Worm (Caenorhabditis elegans): ENCODE results near the gene srv-34.

The srv-34 gene

ce11 chrV:16370039-16370438 lies 4.5 kb downstream of the srv-34 start (continued):
- TF ChIP-seq T07F8.4 (tag; optimal IDR thresholded peaks at IDR 0.05) (peak; percentile 82), let-607 (tag; optimal IDR thresholded peaks at IDR 0.05) (peak; percentile 44 to 66), nhr-120 (GFP tag; IDR thresholded peaks at IDR 0.05) (no peak), die-1 (tag; optimal IDR thresholded peaks at IDR 0.05) (peak; percentile 94), hlh-26 (GFP tag; conservative IDR thresholded peaks at IDR 0.05) (no peak), mel-28 (tag; optimal IDR thresholded peaks at IDR 0.05; ENCODE audit: borderline replicate concordance) (peak; percentile 50), F57C9.4 (tag; optimal IDR thresholded peaks at IDR 0.05) (peak; percentile 61), sea-2 (GFP tag; IDR thresholded peaks at IDR 0.05) (0 out of 2 replicates have a peak, but pooled peaks have one; percentile 29), rec-8 (tag; optimal IDR thresholded peaks at IDR 0.05) (peak; percentile 81 to 89), mes-4 (tag; optimal IDR thresholded peaks at IDR 0.05) (peak; percentile 38), nhr-179 (tag; optimal IDR thresholded peaks at IDR 0.05) (peak; percentile 44), nhr-90 (tag; optimal IDR thresholded peaks at IDR 0.05) (peak; percentile 95), him-1 (tag; optimal IDR thresholded peaks at IDR 0.05) (peak; percentile 85), unc-62 (GFP tag; optimal IDR thresholded peaks at IDR 0.05) (no peak), snpc-4 (GFP tag; optimal IDR thresholded peaks at IDR 0.05) (peak; percentile 80), snpc-4 (tag; optimal IDR thresholded peaks at IDR 0.05) (peak; percentile 39 to 89 (median 82))

ce11 chrV:16368143-16368542 lies 6.4 kb downstream of the srv-34 start:
- no peak for TF ChIP-seq die-1 (tag; optimal IDR thresholded peaks at IDR 0.05)
- TF ChIP-seq ztf-3 (GFP tag; optimal IDR thresholded peaks at IDR 0.05): no peak
- TF ChIP-seq attf-3 (GFP tag; conservative IDR thresholded peaks at IDR 0.05): no peak
- no peak for TF ChIP-seq dpff-1 (tag; optimal IDR thresholded peaks at IDR 0.05)
- TF ChIP-seq B0019.2 (GFP tag; conservative IDR thresholded peaks at IDR 0.05): no peak
- no peak for TF ChIP-seq bed-1 (GFP tag; IDR thresholded peaks at IDR 0.05)
- no peak for TF ChIP-seq D2030.7 (GFP tag; IDR thresholded peaks at IDR 0.05)
- TF ChIP-seq ets-4 (GFP tag; optimal IDR thresholded peaks at IDR 0.05): no peak
- no peak for TF ChIP-seq nfya-1 (tag; optimal IDR thresholded peaks at IDR 0.05; ENCODE audit: borderline replicate concordance, insufficient read depth)
- TF ChIP-seq nhr-120 (GFP tag; IDR thresholded peaks at IDR 0.05): no peak

ce11 chrV:16367575-16367974 lies 7.0 kb downstream of the srv-34 start, which contains the start of gene W08G11.3:
Gene W08G11.3 (plus strand): TSS chrV:16367681.
- TF ChIP-seq hmg-1.2 (GFP tag; IDR thresholded peaks at IDR 0.05): no peak
- no peak for TF ChIP-seq athp-1 (tag; optimal IDR thresholded peaks at IDR 0.05)
- no peak for TF ChIP-seq D2030.7 (GFP tag; IDR thresholded peaks at IDR 0.05)
- no peak for TF ChIP-seq pha-4 (tag; optimal IDR thresholded peaks at IDR 0.05)
- 0 out of 2 replicates have a peak, but pooled peaks have one; percentile 34 for TF ChIP-seq B0019.2 (GFP tag; conservative IDR thresholded peaks at IDR 0.05)
- TF ChIP-seq nfyb-1 (GFP tag; IDR thresholded peaks at IDR 0.05): 0 out of 2 replicates have a peak, but pooled peaks have one; percentile 14
- TF ChIP-seq mel-28 (tag; optimal IDR thresholded peaks at IDR 0.05; ENCODE audit: borderline replicate concordance): no peak
- TF ChIP-seq F37B4.10 (GFP tag; IDR thresholded peaks at IDR 0.05): no peak
- TF ChIP-seq B0336.3 (GFP tag; IDR thresholded peaks at IDR 0.05): peak; percentile 21; the same call in 1 of the 2 replicates
- TF ChIP-seq ztf-3 (GFP tag; optimal IDR thresholded peaks at IDR 0.05): no peak
- TF ChIP-seq ztf-6 (GFP tag; IDR thresholded peaks at IDR 0.05): no peak
- no peak for TF ChIP-seq T26A5.8 (tag; optimal IDR thresholded peaks at IDR 0.05)
- no peak for TF ChIP-seq F23B12.7 (tag; optimal IDR thresholded peaks at IDR 0.05; ENCODE audit: insufficient read depth)
- no peak for TF ChIP-seq nhr-27 (tag; optimal IDR thresholded peaks at IDR 0.05)
- TF ChIP-seq F10E7.11 (tag; optimal IDR thresholded peaks at IDR 0.05): no peak
- TF ChIP-seq fkh-3 (tag; optimal IDR thresholded peaks at IDR 0.05): no peak
- no peak for TF ChIP-seq die-1 (tag; optimal IDR thresholded peaks at IDR 0.05)
- no peak for TF ChIP-seq egl-44 (GFP tag; IDR thresholded peaks at IDR 0.05)
- no peak for TF ChIP-seq C17E4.6 (GFP tag; IDR thresholded peaks at IDR 0.05)
- no peak for TF ChIP-seq tbp1 (GFP tag; optimal IDR thresholded peaks at IDR 0.05)
- TF ChIP-seq Y56A3A.18 (GFP tag; IDR thresholded peaks at IDR 0.05): 0 out of 2 replicates have a peak, but pooled peaks have one; percentile 42
- TF ChIP-seq him-1 (tag; optimal IDR thresholded peaks at IDR 0.05): no peak
- no peak for TF ChIP-seq attf-3 (GFP tag; conservative IDR thresholded peaks at IDR 0.05)
- TF ChIP-seq madf-3 (GFP tag; IDR thresholded peaks at IDR 0.05): no peak
- TF ChIP-seq F49E8.2 (tag; optimal IDR thresholded peaks at IDR 0.05; ENCODE audit: insufficient read depth): no peak
- no peak for TF ChIP-seq nhr-80 (tag; optimal IDR thresholded peaks at IDR 0.05)
- TF ChIP-seq rec-8 (tag; optimal IDR thresholded peaks at IDR 0.05): no peak
- no peak for TF ChIP-seq lin-26 (GFP tag; IDR thresholded peaks at IDR 0.05)
- 0 out of 2 replicates have a peak, but pooled peaks have one; percentile 25 for TF ChIP-seq Y95B8A.8 (GFP tag; IDR thresholded peaks at IDR 0.05)
